Worm (Caenorhabditis elegans) whole organism, L4/young adult: ENCODE data around the gene B0564.2.

ENCODE experiments used
- W03F9.2 ChIP-seq: fragments of 150-350 bp; optimal IDR thresholded peaks from 2 replicates; lab custom pipeline; 2014; ENCODE audit warnings: missing biosample characterization, missing genetic modification characterization
- dao-5 ChIP-seq: sonication (generic microtip); optimal IDR thresholded peaks from 2 replicates; lab custom pipeline; 2016; ENCODE audit warnings: missing genotype, missing genetic modification characterization, moderate library complexity, missing compliant biosample characterization
- him-1 ChIP-seq: sonication (generic microtip); optimal IDR thresholded peaks from 2 replicates; lab custom pipeline; 2016; ENCODE audit warnings: missing genotype, missing genetic modification reagents, missing genetic modification characterization, missing compliant biosample characterization

The B0564.2 gene

DNA sequence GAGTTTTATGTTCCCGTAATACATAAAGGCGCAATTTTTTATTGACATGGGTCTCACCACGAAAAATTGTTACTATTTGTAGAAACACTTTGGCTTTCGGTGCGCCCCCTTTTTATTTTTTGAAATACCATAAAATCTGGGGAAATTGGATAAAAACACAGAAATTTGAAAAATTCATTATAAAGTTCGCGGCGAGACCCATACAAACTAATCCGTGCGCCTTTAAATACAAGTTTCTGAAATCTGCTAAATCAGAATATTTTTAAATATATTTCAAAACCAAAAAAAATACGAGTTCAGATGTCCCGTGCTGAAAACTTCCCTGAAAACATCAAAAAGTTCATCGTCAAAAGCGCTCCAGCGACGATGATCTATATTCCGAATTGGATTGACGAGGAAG is at the start of gene B0564.2:
Gene B0564.2, plus strand, starts transcription at position 301 of the 400 bp plus-strand sequence.
- TF ChIP-seq dao-5 (tag; lab: Kevin White, UChicago) (no peak), him-1 (tag; lab: Kevin White, UChicago) (no peak), W03F9.2 (tag; lab: Kevin White, UChicago) (no peak)

- TF ChIP-seq dao-5 (tag; lab: Kevin White, UChicago) (no peak), W03F9.2 (tag; lab: Kevin White, UChicago) (no peak), him-1 (tag; lab: Kevin White, UChicago) (no peak)
Measured at ce11 chrIV:13059284-13059683, 48.2 kb upstream of the B0564.2 start, which contains the start of gene scl-3. scl-3 (plus strand) TSS chrIV:13059584.

DNA sequence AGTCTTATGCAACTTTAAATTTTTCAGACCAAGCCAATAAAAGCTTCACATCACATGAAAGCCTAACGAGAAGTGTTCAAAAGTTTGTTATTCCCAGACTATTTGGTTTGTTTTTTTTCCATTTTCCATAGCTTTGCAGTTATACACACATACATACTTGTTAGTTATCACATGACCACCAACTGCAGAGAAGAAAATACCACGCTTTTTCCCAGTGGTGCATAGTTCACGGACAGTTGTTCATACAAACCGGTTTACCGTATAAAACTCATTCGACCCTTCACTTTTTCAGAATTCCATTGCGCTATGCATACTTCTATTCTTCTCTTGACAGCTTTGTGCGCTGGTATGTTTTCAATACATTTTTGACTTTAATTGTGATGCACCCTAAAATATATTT is 43.7 kb upstream of the B0564.2 start, which contains the start of gene scl-5:
Gene scl-5, plus strand, starts transcription at position 301 of the 400 bp plus-strand sequence.
- TF ChIP-seq dao-5 (tag; lab: Kevin White, UChicago) (no peak), him-1 (tag; lab: Kevin White, UChicago) (no peak), W03F9.2 (tag; lab: Kevin White, UChicago) (no peak)

DNA sequence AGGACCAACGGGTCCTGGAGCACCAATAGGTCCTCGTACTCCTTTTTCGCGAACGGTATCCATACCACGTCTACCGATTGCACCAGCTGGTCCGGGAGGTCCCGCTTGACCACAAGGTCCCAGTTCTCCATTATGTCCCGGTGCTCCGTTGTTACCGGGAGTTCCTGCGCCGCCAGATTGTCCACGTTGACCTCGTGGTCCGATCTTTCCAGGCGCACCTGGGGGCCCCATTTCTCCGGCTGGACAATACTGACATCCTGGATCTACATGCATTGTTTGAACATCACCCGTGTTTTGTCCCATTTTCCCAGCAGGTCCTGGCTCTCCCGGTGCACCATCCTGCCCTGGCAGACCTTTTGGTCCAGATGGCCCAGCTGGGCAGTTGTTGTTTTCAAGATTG is 41.4 kb upstream of the B0564.2 start:
- TF ChIP-seq him-1 (tag; lab: Kevin White, UChicago) (no peak), W03F9.2 (tag; lab: Kevin White, UChicago) (no peak), dao-5 (tag; lab: Kevin White, UChicago) (no peak)

DNA sequence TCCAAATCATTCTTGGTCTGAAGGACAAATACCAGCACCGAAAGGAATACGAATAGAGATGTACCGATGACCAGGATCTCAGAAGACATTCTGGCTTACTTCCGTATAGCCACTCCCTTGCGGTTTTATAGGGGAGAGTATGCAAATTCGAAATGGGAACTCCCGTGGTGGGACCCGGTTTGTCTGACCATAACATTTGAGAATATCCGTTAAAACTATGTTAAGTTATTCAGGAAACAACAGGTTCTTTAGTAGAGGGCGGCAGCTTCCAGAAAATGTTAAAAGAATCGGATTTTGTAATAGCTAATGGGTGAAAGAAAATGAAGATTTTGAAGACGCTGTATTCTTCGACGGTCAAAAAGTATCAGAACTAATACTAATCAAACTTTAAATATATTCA is 40.3 kb upstream of the B0564.2 start, which contains the start of gene col-131:
Gene col-131, minus strand, starts transcription at position 101 of the 400 bp plus-strand sequence.
- TF ChIP-seq him-1 (tag; lab: Kevin White, UChicago), result no peak

DNA sequence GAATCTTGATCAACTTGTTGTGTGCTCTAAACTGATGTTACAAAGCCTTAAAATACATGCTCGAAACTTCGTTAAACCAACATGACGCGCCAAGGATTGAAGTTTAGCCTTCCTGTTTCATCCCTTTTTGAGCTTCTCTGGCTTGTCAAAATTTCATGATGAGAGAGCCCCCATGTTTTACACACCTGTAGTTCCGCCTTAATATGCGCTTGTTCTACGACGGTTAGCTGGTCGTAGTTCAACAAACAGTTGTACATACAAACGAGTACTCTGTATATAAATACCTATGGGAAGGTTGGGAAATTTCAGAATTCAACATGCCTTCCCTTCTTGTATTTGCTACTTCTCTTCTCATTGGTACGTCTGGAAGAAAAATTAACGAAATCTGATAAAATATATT is 39.0 kb upstream of the B0564.2 start, which contains the start of gene scl-6:
Gene scl-6, plus strand, starts transcription at position 301 of the 400 bp plus-strand sequence.
- no peak for TF ChIP-seq W03F9.2 (tag; lab: Kevin White, UChicago)
- no peak for TF ChIP-seq dao-5 (tag; lab: Kevin White, UChicago)
- no peak for TF ChIP-seq him-1 (tag; lab: Kevin White, UChicago)

ce11 chrIV:13070142-13070541 is 37.3 kb upstream of the B0564.2 start, which contains the start of gene scl-7:
scl-7 (plus strand) TSS chrIV:13070442.
- TF ChIP-seq W03F9.2 (tag; lab: Kevin White, UChicago) (no peak), him-1 (tag; lab: Kevin White, UChicago) (no peak), dao-5 (tag; lab: Kevin White, UChicago) (no peak)

DNA sequence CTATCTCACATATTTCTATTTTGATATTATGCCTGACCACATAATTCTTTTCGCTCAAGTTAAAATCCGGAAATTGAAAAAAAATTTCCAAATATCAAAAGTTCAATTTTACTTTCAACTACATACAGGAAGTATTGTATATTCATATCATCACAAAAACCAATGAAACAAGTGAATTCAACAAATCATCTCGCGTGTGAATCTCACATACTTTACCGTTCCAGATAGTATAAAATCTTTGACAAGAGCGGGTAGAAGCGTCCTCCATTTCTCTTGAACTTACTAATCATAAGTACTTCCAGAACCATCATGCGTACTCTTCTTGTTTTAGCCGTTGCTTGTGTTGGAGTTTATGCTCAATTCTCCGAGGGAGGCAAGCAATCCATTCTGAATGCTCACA is 36.0 kb upstream of the B0564.2 start, which contains the start of gene scl-8:
Gene scl-8, plus strand, starts transcription at position 301 of the 400 bp plus-strand sequence.
- TF ChIP-seq dao-5 (tag; lab: Kevin White, UChicago) (no peak), him-1 (tag; lab: Kevin White, UChicago) (no peak), W03F9.2 (tag; lab: Kevin White, UChicago) (no peak)

ce11 chrIV:13075625-13076252 is 31.7 kb upstream of the B0564.2 start:
- no peak for TF ChIP-seq W03F9.2 (tag; lab: Kevin White, UChicago)
- TF ChIP-seq dao-5 (tag; lab: Kevin White, UChicago), result no peak
- no peak for TF ChIP-seq him-1 (tag; lab: Kevin White, UChicago)

DNA sequence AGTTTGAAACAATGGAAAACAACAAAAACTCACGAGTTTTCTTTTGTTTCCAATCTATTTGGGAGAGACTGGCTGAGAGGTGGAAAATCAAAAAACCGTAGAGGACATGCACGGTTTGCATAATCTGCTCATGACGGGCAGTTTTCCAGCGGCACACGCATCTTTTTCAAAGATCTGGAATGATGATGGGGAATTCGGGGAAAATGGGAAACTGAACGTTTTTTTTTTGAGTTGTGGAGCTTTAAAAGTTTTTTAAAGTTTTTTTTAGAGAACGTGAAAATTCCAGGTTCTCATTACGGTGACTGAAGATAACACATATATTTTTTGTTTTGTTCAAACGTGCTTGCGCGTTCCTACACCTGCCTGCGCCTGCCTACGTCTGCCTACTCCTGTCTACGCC is 30.8 kb upstream of the B0564.2 start, which contains the start of gene C39E9.7:
Gene C39E9.7, minus strand, starts transcription at position 101 of the 400 bp plus-strand sequence.
- TF ChIP-seq dao-5 (tag; lab: Kevin White, UChicago), result no peak
- TF ChIP-seq W03F9.2 (tag; lab: Kevin White, UChicago), result no peak
- TF ChIP-seq him-1 (tag; lab: Kevin White, UChicago), result no peak

ce11 chrIV:13077694-13078093 is 29.8 kb upstream of the B0564.2 start:
- TF ChIP-seq dao-5 (tag; lab: Kevin White, UChicago) (no peak), him-1 (tag; lab: Kevin White, UChicago) (no peak), W03F9.2 (tag; lab: Kevin White, UChicago) (no peak)

- TF ChIP-seq him-1 (tag; lab: Kevin White, UChicago) (no peak), W03F9.2 (tag; lab: Kevin White, UChicago) (no peak), dao-5 (tag; lab: Kevin White, UChicago) (no peak)
Measured at ce11 chrIV:13078342-13078741, 29.1 kb upstream of the B0564.2 start.

- TF ChIP-seq dao-5 (tag; lab: Kevin White, UChicago), result no peak
- TF ChIP-seq W03F9.2 (tag; lab: Kevin White, UChicago), result no peak
Measured at ce11 chrIV:13079119-13079518, 28.3 kb upstream of the B0564.2 start, which contains the start of gene C39E9.8. C39E9.8 (plus strand) TSS chrIV:13079446.

ce11 chrIV:13080185-13080584 is 27.3 kb upstream of the B0564.2 start:
- TF ChIP-seq him-1 (tag; lab: Kevin White, UChicago) (no peak), dao-5 (tag; lab: Kevin White, UChicago) (no peak), W03F9.2 (tag; lab: Kevin White, UChicago) (no peak)
